Fruit fly (Drosophila melanogaster) whole organism, pupa: ENCODE data around the gene CG13634.

ENCODE experiments used
- CG10348 ChIP-seq: fragments of 200-800 bp; sonication (Bioruptor generic); IDR thresholded peaks from 2 replicates; pipeline ENCODE4 v1.3.6; 2022; ENCODE audit warnings: missing biosample characterization, missing genetic modification characterization
- CG13204 ChIP-seq: fragments of 200-800 bp; sonication (Bioruptor generic); optimal IDR thresholded peaks from 2 replicates; lab custom pipeline; 2018; ENCODE audit warnings: missing biosample characterization, mild to moderate bottlenecking, missing genetic modification characterization, moderate library complexity
- CG14655 ChIP-seq: fragments of 200-800 bp; sonication (Bioruptor generic); optimal IDR thresholded peaks from 3 replicates; lab custom pipeline; 2017; ENCODE audit warnings: mild to moderate bottlenecking, missing biosample characterization, missing genetic modification reagents, missing genetic modification characterization
- CG15710 ChIP-seq: fragments of 200-800 bp; sonication (Bioruptor generic); optimal IDR thresholded peaks from 2 replicates; lab custom pipeline; 2018; ENCODE audit warnings: missing biosample characterization, mild to moderate bottlenecking, missing genetic modification characterization, moderate library complexity
- CG17806 ChIP-seq: fragments of 200-800 bp; sonication (Bioruptor generic); optimal IDR thresholded peaks from 2 replicates; lab custom pipeline; 2018; ENCODE audit warnings: missing biosample characterization, mild to moderate bottlenecking, missing genetic modification characterization, moderate library complexity
- CG32121 ChIP-seq: fragments of 200-800 bp; sonication (Bioruptor generic); IDR thresholded peaks from 2 replicates; pipeline ENCODE4 v1.3.6; 2022; ENCODE audit warnings: missing biosample characterization, missing genetic modification characterization
- CG34367 ChIP-seq: fragments of 200-800 bp; sonication (Bioruptor generic); optimal IDR thresholded peaks from 2 replicates; lab custom pipeline; 2018; ENCODE audit warnings: missing biosample characterization, mild to moderate bottlenecking, missing genetic modification characterization
- CG4496 ChIP-seq: fragments of 200-800 bp; sonication (Bioruptor generic); IDR thresholded peaks from 3 replicates; pipeline ENCODE4 v1.3.6; 2022; ENCODE audit warnings: missing biosample characterization, missing genetic modification characterization
- CG8159 ChIP-seq: fragments of 200-800 bp; sonication (Bioruptor generic); optimal IDR thresholded peaks from 3 replicates; lab custom pipeline; 2018; ENCODE audit warnings: missing biosample characterization, mild to moderate bottlenecking, missing genetic modification characterization, moderate library complexity
- D1 ChIP-seq: fragments of 200-800 bp; sonication (Bioruptor generic); optimal IDR thresholded peaks from 2 replicates; lab custom pipeline; 2018; ENCODE audit warnings: missing biosample characterization, mild to moderate bottlenecking, missing genetic modification characterization, moderate library complexity
- EcR ChIP-seq: fragments of 200-800 bp; sonication (Bioruptor generic); optimal IDR thresholded peaks from 3 replicates; lab custom pipeline; 2019; ENCODE audit warnings: missing biosample characterization, missing genetic modification characterization, mild to moderate bottlenecking, moderate library complexity, missing genetic modification reagents
- Pif1B ChIP-seq: fragments of 200-800 bp; sonication (Bioruptor generic); optimal IDR thresholded peaks from 3 replicates; lab custom pipeline; 2016; ENCODE audit warnings: missing biosample characterization, missing genetic modification characterization
- gl ChIP-seq: fragments of 200-800 bp; sonication (Bioruptor generic); optimal IDR thresholded peaks from 2 replicates; lab custom pipeline; 2018; ENCODE audit warnings: missing biosample characterization, mild to moderate bottlenecking, missing genetic modification characterization
- rn ChIP-seq: fragments of 200-800 bp; sonication (Bioruptor generic); IDR thresholded peaks from 2 replicates; pipeline ENCODE4 v1.3.6; 2022; ENCODE audit warnings: missing biosample characterization, missing genetic modification characterization

DNA sequence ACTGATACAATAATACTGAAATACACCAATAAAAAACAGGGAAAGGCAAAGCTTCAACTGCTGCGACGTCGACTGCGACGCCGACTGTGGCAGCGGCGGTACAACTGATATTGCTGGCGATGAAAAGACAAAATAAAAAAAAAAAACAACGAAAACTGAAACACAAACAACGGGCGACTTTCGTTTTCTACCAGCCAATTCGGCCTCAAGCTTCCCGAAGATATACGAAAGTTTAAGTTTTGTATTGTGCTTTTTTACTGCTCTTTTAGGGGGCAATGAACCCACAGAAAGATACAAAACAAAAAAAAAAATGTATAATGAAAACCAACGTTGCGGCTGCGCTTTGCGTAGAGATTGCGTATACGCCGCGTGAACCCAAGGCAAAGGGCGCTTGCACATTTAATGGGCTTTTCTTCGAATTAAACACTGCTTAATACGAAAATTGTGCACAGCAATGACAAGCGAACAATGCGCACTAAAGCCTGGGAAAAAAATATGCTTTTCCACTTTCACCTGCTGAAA is 11.7 kb downstream of the CG13634 start:
- TF ChIP-seq CG13204 (GFP tag; lab: Kevin White, UChicago), result no peak
- no peak for TF ChIP-seq D1 (tag; lab: Kevin White, UChicago)
- TF ChIP-seq CG32121 (GFP tag; lab: Robert Waterston, UW), result no peak
- TF ChIP-seq CG15710 (tag; lab: Kevin White, UChicago), result no peak
- TF ChIP-seq CG17806, result no peak
- TF ChIP-seq CG10348 (GFP tag; lab: Robert Waterston, UW), result no peak
- TF ChIP-seq EcR (GFP tag; lab: Kevin White, UChicago), result no peak
- no peak for TF ChIP-seq gl (tag; lab: Kevin White, UChicago)
- TF ChIP-seq rn (GFP tag; lab: Robert Waterston, UW), result no peak
- TF ChIP-seq CG34367 (tag; lab: Kevin White, UChicago), result no peak
- no peak for TF ChIP-seq CG8159 (tag; lab: Kevin White, UChicago)
- no peak for TF ChIP-seq CG14655 (GFP tag; lab: Kevin White, UChicago)
- no peak for TF ChIP-seq CG4496
- TF ChIP-seq Pif1B, result no peak
